Fruit fly (Drosophila melanogaster): Measurements from ENCODE around the gene salm.

The salm gene

DNA sequence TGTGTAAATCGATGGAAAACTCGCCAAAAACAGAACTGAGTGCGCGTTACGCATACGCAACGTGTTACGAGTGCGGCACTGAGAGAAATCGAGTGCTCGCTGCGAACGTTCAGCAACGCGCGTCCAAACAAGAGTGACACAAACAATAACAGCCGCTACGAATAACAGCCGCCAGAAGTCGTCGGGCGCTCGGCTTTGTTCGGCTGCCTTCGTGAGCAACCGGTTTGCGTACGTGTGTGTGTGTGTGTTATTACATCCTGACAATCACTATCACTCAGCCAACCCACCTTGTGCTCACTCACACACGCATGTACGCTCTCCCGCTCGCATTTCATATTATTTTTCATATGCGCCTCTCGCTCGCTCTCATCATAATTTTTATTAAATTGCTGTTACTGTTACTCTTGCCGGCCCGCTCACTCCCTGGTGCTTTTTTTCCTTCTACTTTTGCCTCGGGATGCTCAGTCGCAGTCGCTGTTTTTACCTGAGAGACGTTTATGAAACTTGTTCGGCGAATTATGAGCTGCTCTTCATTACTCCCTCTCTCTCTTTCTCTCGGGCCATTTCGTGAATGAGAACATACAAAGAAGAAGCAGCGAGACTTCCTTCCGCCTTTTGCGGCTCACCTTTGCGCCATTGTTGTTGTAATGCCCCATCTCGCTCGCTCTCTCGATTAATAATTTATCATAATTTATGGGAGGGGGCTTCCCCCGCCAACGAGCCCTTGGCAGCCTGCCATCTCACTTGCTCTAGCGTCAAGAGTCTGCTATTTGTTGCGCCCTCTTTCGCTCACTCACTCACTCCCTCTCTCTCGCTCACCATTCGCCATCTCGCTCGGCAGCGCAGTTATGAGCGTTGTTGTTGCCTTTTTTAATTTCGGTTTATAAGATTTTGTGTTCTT is at the start of gene salm:
salm (minus strand) TSS at position 136 of the 901 bp plus-strand sequence.
- TF ChIP-seq dl (GFP tag; optimal IDR thresholded peaks at IDR 0.05; ENCODE audit: insufficient read depth in 1 of 2, partially characterized antibody in 2 of 2) (peak; percentile 5 to 24), tai (GFP tag; optimal IDR thresholded peaks at IDR 0.05) (no peak), dsf (GFP tag; optimal IDR thresholded peaks at IDR 0.05; ENCODE audit: borderline replicate concordance) (no peak), N (GFP tag; optimal IDR thresholded peaks at IDR 0.05) (peak; percentile 40), lola (GFP tag; optimal IDR thresholded peaks at IDR 0.05) (no peak), psq (GFP tag; optimal IDR thresholded peaks at IDR 0.05) (peak; percentile 30), sage (GFP tag; optimal IDR thresholded peaks at IDR 0.05) (no peak), br (GFP tag; optimal IDR thresholded peaks at IDR 0.05) (no peak), dmrt93B (GFP tag; optimal IDR thresholded peaks at IDR 0.05) (no peak), OdsH (GFP tag; optimal IDR thresholded peaks at IDR 0.05) (no peak), fru (GFP tag; optimal IDR thresholded peaks at IDR 0.05) (peak; percentile 11), Sp1 (GFP tag; optimal IDR thresholded peaks at IDR 0.05) (no peak), rgr (GFP tag; optimal IDR thresholded peaks at IDR 0.05) (no peak), HLH106 (tag; optimal IDR thresholded peaks at IDR 0.05) (no peak), Jra (GFP tag; optimal IDR thresholded peaks at IDR 0.05) (no peak), Dif (GFP tag; optimal IDR thresholded peaks at IDR 0.05; ENCODE audit: partially characterized antibody) (peak; percentile 44), brk (GFP tag; optimal IDR thresholded peaks at IDR 0.05) (no peak), foxo (GFP tag; optimal IDR thresholded peaks at IDR 0.05) (no peak), Myc (optimal IDR thresholded peaks at IDR 0.05) (no peak), GATAd (GFP tag; optimal IDR thresholded peaks at IDR 0.05) (no peak), h (GFP tag; optimal IDR thresholded peaks at IDR 0.05) (no peak), sv (GFP tag; optimal IDR thresholded peaks at IDR 0.05) (no peak), CG32264 (GFP tag; optimal IDR thresholded peaks at IDR 0.05) (no peak), Mio (GFP tag; optimal IDR thresholded peaks at IDR 0.05) (no peak), Hr83 (GFP tag; optimal IDR thresholded peaks at IDR 0.05; ENCODE audit: poor library complexity, severe bottlenecking) (peak; percentile 32), jim (GFP tag; optimal IDR thresholded peaks at IDR 0.05) (no peak), Rel (GFP tag; optimal IDR thresholded peaks at IDR 0.05) (no peak), Rel (tag; optimal IDR thresholded peaks at IDR 0.05) (peak; percentile 76)

- TF ChIP-seq rgr (GFP tag; optimal IDR thresholded peaks at IDR 0.05), result no peak
- no peak for TF ChIP-seq h (GFP tag; optimal IDR thresholded peaks at IDR 0.05)
- no peak for TF ChIP-seq sv (GFP tag; optimal IDR thresholded peaks at IDR 0.05)
- TF ChIP-seq woc (GFP tag; optimal IDR thresholded peaks at IDR 0.05), result no peak
- no peak for TF ChIP-seq Myc (optimal IDR thresholded peaks at IDR 0.05)
- no peak for TF ChIP-seq CrebA (GFP tag; optimal IDR thresholded peaks at IDR 0.05; ENCODE audit: borderline replicate concordance)
- no peak for TF ChIP-seq CG9705 (GFP tag; optimal IDR thresholded peaks at IDR 0.05)
- no peak for TF ChIP-seq Hr83 (GFP tag; optimal IDR thresholded peaks at IDR 0.05; ENCODE audit: poor library complexity, severe bottlenecking)
- no peak for TF ChIP-seq fru (GFP tag; optimal IDR thresholded peaks at IDR 0.05)
- no peak for TF ChIP-seq Hr78 (GFP tag; optimal IDR thresholded peaks at IDR 0.05)
- TF ChIP-seq HLH106 (tag; optimal IDR thresholded peaks at IDR 0.05), result no peak
- TF ChIP-seq Vsx2 (GFP tag; optimal IDR thresholded peaks at IDR 0.05; ENCODE audit: partially characterized antibody), result no peak
- no peak for TF ChIP-seq Rel (GFP tag; optimal IDR thresholded peaks at IDR 0.05)
- TF ChIP-seq Rel (tag; optimal IDR thresholded peaks at IDR 0.05), result no peak
- no peak for TF ChIP-seq OdsH (GFP tag; optimal IDR thresholded peaks at IDR 0.05)
- no peak for TF ChIP-seq dsf (GFP tag; optimal IDR thresholded peaks at IDR 0.05; ENCODE audit: borderline replicate concordance)
- TF ChIP-seq ey (GFP tag; optimal IDR thresholded peaks at IDR 0.05), result no peak
- no peak for TF ChIP-seq CG32264 (GFP tag; optimal IDR thresholded peaks at IDR 0.05)
Observed at dm6 chr2L:11493933-11494332, 48.5 kb upstream of the salm start.

dm6 chr2L:11488465-11489037 is 43.1 kb upstream of the salm start:
- TF ChIP-seq N (GFP tag; optimal IDR thresholded peaks at IDR 0.05) (no peak), Abd-B (GFP tag; optimal IDR thresholded peaks at IDR 0.05) (no peak), Dfd (GFP tag; optimal IDR thresholded peaks at IDR 0.05) (no peak), Hr83 (GFP tag; optimal IDR thresholded peaks at IDR 0.05; ENCODE audit: poor library complexity, severe bottlenecking) (no peak)

All from whole organism, wandering third instar larva.